Worm (Caenorhabditis elegans) whole organism, L4/young adult: ENCODE results near the gene C36C9.6.

Experiments used
- W03F9.2 ChIP-seq: fragments of 150-350 bp; optimal IDR thresholded peaks from 2 replicates; lab custom pipeline; 2014; ENCODE audit warnings: missing biosample characterization, missing genetic modification characterization
- dao-5 ChIP-seq: sonication (generic microtip); optimal IDR thresholded peaks from 2 replicates; lab custom pipeline; 2016; ENCODE audit warnings: missing genotype, missing genetic modification characterization, moderate library complexity, missing compliant biosample characterization
- him-1 ChIP-seq: sonication (generic microtip); optimal IDR thresholded peaks from 2 replicates; lab custom pipeline; 2016; ENCODE audit warnings: missing genotype, missing genetic modification reagents, missing genetic modification characterization, missing compliant biosample characterization

- no peak for TF ChIP-seq him-1 (tag; lab: Kevin White, UChicago)
- no peak for TF ChIP-seq dao-5
- no peak for TF ChIP-seq W03F9.2 (tag; lab: Kevin White, UChicago)
Observed at ce11 chrX:1643442-1644096, 47.2 kb downstream of the C36C9.6 start.
